Worm (Caenorhabditis elegans) whole organism, mixed stage, embryonic: ENCODE results near the gene Y4C6B.7.

Source experiments
- ceh-39 ChIP-seq: fragments of 150-350 bp; optimal IDR thresholded peaks from 2 replicates; lab custom pipeline; 2014; ENCODE audit warnings: missing biosample characterization, missing genetic modification characterization
- mls-2 ChIP-seq: sonication (generic microtip); optimal IDR thresholded peaks from 2 replicates; lab custom pipeline; 2016; ENCODE audit warnings: mild to moderate bottlenecking, missing genetic modification characterization, moderate library complexity, missing compliant biosample characterization
- nhr-28 ChIP-seq: fragments of 150-350 bp; optimal IDR thresholded peaks from 2 replicates; lab custom pipeline; 2014; ENCODE audit warnings: missing biosample characterization, missing genetic modification characterization
- nhr-76 ChIP-seq: sonication (generic microtip); optimal IDR thresholded peaks from 2 replicates; lab custom pipeline; 2017; ENCODE audit warnings: missing biosample characterization, missing genetic modification characterization

- TF ChIP-seq nhr-28 (tag; lab: Kevin White, UChicago) (no peak), mls-2 (tag; lab: Kevin White, UChicago) (no peak), ceh-39 (tag; lab: Kevin White, UChicago) (no peak), nhr-76 (no peak)
Observed at ce11 chrIV:5326144-5326543, 27.1 kb downstream of the Y4C6B.7 start, which contains the start of gene Y4C6B.4.
